Worm (Caenorhabditis elegans): ENCODE data around the gene sto-5.
A peak's percentile ranks its signal among the peaks of the same experiment; 100 is the strongest.

The sto-5 gene

DNA sequence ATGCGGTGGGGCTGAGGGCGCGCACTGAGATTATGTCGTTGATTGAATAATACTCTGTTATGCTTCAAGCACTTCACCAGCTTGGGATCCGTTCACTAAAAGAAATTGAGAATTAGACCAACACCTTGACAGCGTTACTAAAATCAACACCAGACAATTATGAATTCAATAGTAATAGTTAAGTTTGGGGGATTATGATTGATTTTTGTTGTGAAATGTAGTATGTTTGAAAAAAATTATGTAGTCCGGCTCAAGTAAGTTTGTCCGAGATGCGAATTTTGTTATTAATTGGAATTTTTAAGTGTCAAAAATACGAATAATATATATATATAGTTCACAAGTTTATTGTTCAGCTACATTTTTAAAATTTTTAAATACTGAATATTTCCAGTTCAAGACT lies at the start of gene sto-5:
sto-5 (minus strand) TSS at position 101 of the 400 bp plus-strand sequence.
- TF ChIP-seq nfya-1 (tag; optimal IDR thresholded peaks at IDR 0.05) (no peak), ceh-48 (tag; optimal IDR thresholded peaks at IDR 0.05) (no peak), sox-2 (GFP tag; IDR thresholded peaks at IDR 0.05) (no peak), pha-4 (tag; optimal IDR thresholded peaks at IDR 0.05) (no peak), pha-2 (tag; optimal IDR thresholded peaks at IDR 0.05) (no peak), lin-11 (tag; optimal IDR thresholded peaks at IDR 0.05) (no peak), C08G9.2 (tag; optimal IDR thresholded peaks at IDR 0.05) (no peak), fkh-10 (GFP tag; optimal IDR thresholded peaks at IDR 0.05) (no peak), gmeb-2 (tag; optimal IDR thresholded peaks at IDR 0.05) (no peak), fax-1 (tag; optimal IDR thresholded peaks at IDR 0.05) (no peak), dmd-4 (tag; optimal IDR thresholded peaks at IDR 0.05; ENCODE audit: borderline replicate concordance) (no peak), K02D7.2 (tag; optimal IDR thresholded peaks at IDR 0.05) (no peak), eyg-1 (tag; optimal IDR thresholded peaks at IDR 0.05) (no peak), T23F11.4 (GFP tag; optimal IDR thresholded peaks at IDR 0.05) (no peak), sdc-2 (tag; optimal IDR thresholded peaks at IDR 0.05) (no peak), unc-86 (tag; optimal IDR thresholded peaks at IDR 0.05) (no peak), lim-6 (tag; optimal IDR thresholded peaks at IDR 0.05) (no peak), syd-9 (tag; optimal IDR thresholded peaks at IDR 0.05) (no peak), odd-2 (tag; optimal IDR thresholded peaks at IDR 0.05) (no peak)

DNA sequence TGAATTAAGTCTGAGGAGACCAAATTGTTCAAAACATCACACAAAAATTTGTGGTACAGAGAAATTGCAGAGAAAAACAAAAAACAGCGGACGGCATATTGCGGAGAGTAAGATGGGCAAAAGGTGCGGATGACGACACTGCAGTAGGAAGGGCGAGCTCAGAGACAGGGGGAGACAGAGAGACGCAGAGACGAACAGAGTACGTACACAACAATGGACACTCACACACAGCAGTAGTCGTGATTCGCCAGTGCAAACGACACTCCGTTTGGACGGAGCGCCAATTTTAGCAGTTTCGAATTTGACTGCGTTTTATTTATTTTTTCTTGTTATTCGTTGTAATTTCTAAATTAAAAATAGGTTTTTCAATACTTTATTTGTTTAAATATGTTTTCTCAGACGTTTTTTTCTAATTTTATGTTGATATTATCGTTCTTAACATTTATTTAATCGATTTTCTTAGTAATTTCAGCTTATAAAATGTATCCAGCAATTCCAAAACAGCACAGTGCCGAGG lies 47.2 kb upstream of the sto-5 start, which contains the start of gene T20F7.1:
T20F7.1 (plus strand) TSS at position 467 of the 517 bp plus-strand sequence.
- TF ChIP-seq pha-4 (tag; optimal IDR thresholded peaks at IDR 0.05), result no peak
- peak; percentile 13 for TF ChIP-seq ceh-30 (tag; optimal IDR thresholded peaks at IDR 0.05)
- peak; percentile 54 for TF ChIP-seq hlh-30 (tag; optimal IDR thresholded peaks at IDR 0.05; ENCODE audit: insufficient read depth)
- peak; percentile 30 for TF ChIP-seq unc-42 (tag; optimal IDR thresholded peaks at IDR 0.05)
- peak; percentile 74 for TF ChIP-seq sdc-2 (tag; optimal IDR thresholded peaks at IDR 0.05)
- TF ChIP-seq ceh-18 (tag; optimal IDR thresholded peaks at IDR 0.05), result peak; percentile 52
- peak; percentile 0 for TF ChIP-seq rnt-1 (tag; optimal IDR thresholded peaks at IDR 0.05)
- TF ChIP-seq nfya-1 (tag; optimal IDR thresholded peaks at IDR 0.05), result peak; percentile 68
- peak; percentile 10 for TF ChIP-seq ceh-2 (tag; optimal IDR thresholded peaks at IDR 0.05)
- TF ChIP-seq ceh-31 (tag; optimal IDR thresholded peaks at IDR 0.05), result peak; percentile 62
- TF ChIP-seq madf-2 (tag; optimal IDR thresholded peaks at IDR 0.05), result no peak
- TF ChIP-seq ceh-22 (tag; optimal IDR thresholded peaks at IDR 0.05), result no peak
- TF ChIP-seq ceh-14 (tag; optimal IDR thresholded peaks at IDR 0.05), result no peak
- no peak for TF ChIP-seq ceh-48 (tag; optimal IDR thresholded peaks at IDR 0.05)
- TF ChIP-seq pros-1 (tag; optimal IDR thresholded peaks at IDR 0.05), result peak; percentile 26
- TF ChIP-seq ceh-34 (tag; optimal IDR thresholded peaks at IDR 0.05), result peak; percentile 22
- TF ChIP-seq unc-55 (GFP tag; optimal IDR thresholded peaks at IDR 0.05), result peak; percentile 57
- peak; percentile 64 for TF ChIP-seq tbx-2 (tag; optimal IDR thresholded peaks at IDR 0.05)
- TF ChIP-seq odd-2 (tag; optimal IDR thresholded peaks at IDR 0.05), result no peak
- peak; percentile 59; the same call in 1 of the 2 replicates for TF ChIP-seq sox-2 (GFP tag; IDR thresholded peaks at IDR 0.05)

DNA sequence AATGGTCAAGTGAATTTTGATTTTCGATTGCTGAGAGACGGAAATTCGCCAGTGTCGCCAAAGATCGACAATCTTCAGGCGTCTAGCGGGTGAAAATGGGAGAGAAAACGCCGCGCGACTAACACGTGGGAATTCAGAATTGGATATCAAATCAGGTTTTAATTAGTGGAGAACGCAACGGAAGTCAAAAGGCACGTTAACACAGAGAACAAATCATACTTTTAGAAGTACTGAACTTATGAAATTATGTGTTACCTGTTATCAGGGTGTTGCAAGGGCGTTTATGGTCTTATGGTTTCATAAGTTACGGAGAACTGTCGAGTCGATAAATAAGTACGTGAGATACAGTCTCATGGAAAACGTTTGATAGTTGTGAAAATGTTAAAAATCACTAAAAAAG lies 46.1 kb upstream of the sto-5 start:
- TF ChIP-seq rnt-1 (tag; optimal IDR thresholded peaks at IDR 0.05), result no peak
- TF ChIP-seq F13H6.1 (tag; optimal IDR thresholded peaks at IDR 0.05), result no peak
- no peak for TF ChIP-seq madf-2 (tag; optimal IDR thresholded peaks at IDR 0.05)
- no peak for TF ChIP-seq tbx-2 (tag; optimal IDR thresholded peaks at IDR 0.05)
- no peak for TF ChIP-seq ztf-16 (tag; optimal IDR thresholded peaks at IDR 0.05)
- no peak for TF ChIP-seq hlh-15 (tag; optimal IDR thresholded peaks at IDR 0.05)
- TF ChIP-seq nfya-1 (tag; optimal IDR thresholded peaks at IDR 0.05), result no peak
- TF ChIP-seq che-1 (tag; optimal IDR thresholded peaks at IDR 0.05), result no peak
- no peak for TF ChIP-seq sox-4 (tag; optimal IDR thresholded peaks at IDR 0.05)
- TF ChIP-seq ceh-19 (GFP tag; optimal IDR thresholded peaks at IDR 0.05), result no peak
- TF ChIP-seq ceh-45 (GFP tag; IDR thresholded peaks at IDR 0.05), result no peak

Measured in whole organism, late embryonic.